Fruit fly (Drosophila melanogaster) whole organism, embryonic: Measurements from ENCODE around the gene Dok.

Experiments used
- CG17568 ChIP-seq: fragments of 200-800 bp; sonication (Bioruptor generic); optimal IDR thresholded peaks from 2 replicates; lab custom pipeline; 2018; ENCODE audit warnings: missing biosample characterization, mild to moderate bottlenecking, missing genetic modification characterization, moderate library complexity
- Myb ChIP-seq: fragments of 200-800 bp; sonication (Bioruptor generic); optimal IDR thresholded peaks from 2 replicates; lab custom pipeline; 2016; ENCODE audit warnings: missing biosample characterization, missing genetic modification characterization
- scrt ChIP-seq: fragments of 200-800 bp; sonication (Bioruptor generic); optimal IDR thresholded peaks from 2 replicates; lab custom pipeline; 2018; ENCODE audit warnings: missing biosample characterization, mild to moderate bottlenecking, missing genetic modification characterization, moderate library complexity

DNA sequence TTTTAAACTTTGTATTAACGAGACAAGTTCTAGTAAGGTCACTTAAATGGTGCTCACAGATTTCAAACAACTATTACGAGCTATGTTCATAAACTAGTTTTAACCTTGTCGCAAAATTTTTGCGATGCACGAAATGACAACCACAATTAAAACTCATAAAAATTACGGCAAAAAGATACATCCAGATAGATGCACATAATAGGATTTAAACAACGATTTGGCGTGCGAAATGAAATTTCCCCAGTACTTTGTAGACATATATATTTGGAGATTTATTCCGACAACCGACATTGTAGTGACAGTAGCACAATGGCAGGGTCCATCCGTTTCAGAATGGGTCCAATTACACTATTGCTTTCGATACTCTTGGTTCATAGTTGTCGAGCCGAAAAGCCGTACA is 53.8 kb downstream of the Dok start, which contains the start of gene CheA7a:
- TF ChIP-seq CG17568 (GFP tag; lab: Kevin White, UChicago) (no peak), Myb (GFP tag; lab: Kevin White, UChicago) (no peak), scrt (GFP tag; lab: Kevin White, UChicago) (no peak)
